Fruit fly (Drosophila melanogaster) whole organism, embryonic: ENCODE data around the gene SP555.

Experiments used
- CG17385 ChIP-seq: fragments of 200-800 bp; sonication (Bioruptor generic); optimal IDR thresholded peaks from 3 replicates; lab custom pipeline; 2018; ENCODE audit warnings: missing biosample characterization, mild to moderate bottlenecking, missing genetic modification characterization
- CG31388 ChIP-seq: fragments of 200-800 bp; sonication (Bioruptor generic); optimal IDR thresholded peaks from 2 replicates; lab custom pipeline; 2016; ENCODE audit warnings: missing biosample characterization, missing genetic modification characterization
- pho ChIP-seq: fragments of 200-800 bp; sonication (Bioruptor generic); optimal IDR thresholded peaks from 2 replicates; lab custom pipeline; 2016; ENCODE audit warnings: missing biosample characterization, missing genetic modification characterization

DNA sequence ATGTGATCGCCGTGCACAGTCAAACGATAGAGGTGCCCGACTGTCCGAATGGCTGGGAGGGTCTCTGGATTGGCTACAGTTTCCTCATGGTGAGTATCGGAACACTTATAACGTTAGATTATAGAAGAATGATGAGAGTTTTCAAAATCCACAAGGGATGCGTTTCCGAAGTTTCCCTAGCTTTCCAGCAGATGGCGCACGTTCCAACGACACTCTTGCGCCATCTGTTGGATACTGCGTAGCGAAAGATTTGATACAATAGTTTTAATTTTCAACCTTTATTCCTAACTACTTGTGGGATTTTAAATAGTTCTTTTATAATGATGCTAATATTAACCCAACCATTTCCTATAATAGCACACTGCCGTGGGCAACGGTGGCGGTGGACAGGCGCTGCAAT, 1.4 kb upstream of the SP555 start:
- TF ChIP-seq pho (GFP tag; lab: Kevin White, UChicago) (no peak), CG31388 (GFP tag; lab: Kevin White, UChicago) (no peak), CG17385 (GFP tag; lab: Kevin White, UChicago) (no peak)
